Fruit fly (Drosophila melanogaster): Measurements from ENCODE around the gene CG4393.

The CG4393 gene

dm6 chr3R:23395720-23396119 lies 11.1 kb upstream of the CG4393 start (continued):
- TF ChIP-seq Smox (GFP tag; optimal IDR thresholded peaks at IDR 0.05) (no peak), CG11294 (GFP tag; IDR thresholded peaks at IDR 0.05) (peak; percentile 23), svp (GFP tag) (peak; percentile 60), Eip78C (GFP tag) (peak; percentile 82), CG15336 (GFP tag; IDR thresholded peaks at IDR 0.05) (peak; percentile 87), CG6854 (GFP tag; optimal IDR thresholded peaks at IDR 0.05) (no peak), Hr4 (GFP tag; optimal IDR thresholded peaks at IDR 0.05) (peak; percentile 82), vri (GFP tag; optimal IDR thresholded peaks at IDR 0.05) (no peak), eg (GFP tag; IDR thresholded peaks at IDR 0.05) (peak; percentile 80), Eip75B (GFP tag; optimal IDR thresholded peaks at IDR 0.05) (no peak), CG6276 (GFP tag; optimal IDR thresholded peaks at IDR 0.05) (peak; percentile 72), CG9139 (GFP tag; optimal IDR thresholded peaks at IDR 0.05) (no peak), Ets21C (GFP tag; optimal IDR thresholded peaks at IDR 0.05) (no peak), cyc (GFP tag; optimal IDR thresholded peaks at IDR 0.05) (no peak), net (GFP tag; optimal IDR thresholded peaks at IDR 0.05) (peak; percentile 40), Gug (GFP tag; IDR thresholded peaks at IDR 0.05) (peak; percentile 52; the same call in 1 of the 2 replicates), Sox102F (GFP tag; optimal IDR thresholded peaks at IDR 0.05) (no peak), CG3032 (tag; optimal IDR thresholded peaks at IDR 0.05) (no peak), CG8319 (GFP tag; optimal IDR thresholded peaks at IDR 0.05) (no peak)

- TF ChIP-seq CG8119 (GFP tag; IDR thresholded peaks at IDR 0.05) (peak; percentile 62; the same call in 2 of the 3 replicates), Hr4 (GFP tag; optimal IDR thresholded peaks at IDR 0.05) (peak; percentile 73), CG32006 (GFP tag; optimal IDR thresholded peaks at IDR 0.05) (peak; percentile 67), CG6276 (GFP tag; optimal IDR thresholded peaks at IDR 0.05) (peak; percentile 49), CG15336 (GFP tag; IDR thresholded peaks at IDR 0.05) (peak; percentile 68), Eip78C (GFP tag) (peak; percentile 55), eg (GFP tag; IDR thresholded peaks at IDR 0.05) (peak; percentile 48; the same call in 1 of the 3 replicates), net (GFP tag; optimal IDR thresholded peaks at IDR 0.05) (no peak), CG10631 (GFP tag; optimal IDR thresholded peaks at IDR 0.05) (no peak), CG4318 (GFP tag; optimal IDR thresholded peaks at IDR 0.05) (peak; percentile 8)
Measured at dm6 chr3R:23393507-23393906, 8.9 kb upstream of the CG4393 start.

DNA sequence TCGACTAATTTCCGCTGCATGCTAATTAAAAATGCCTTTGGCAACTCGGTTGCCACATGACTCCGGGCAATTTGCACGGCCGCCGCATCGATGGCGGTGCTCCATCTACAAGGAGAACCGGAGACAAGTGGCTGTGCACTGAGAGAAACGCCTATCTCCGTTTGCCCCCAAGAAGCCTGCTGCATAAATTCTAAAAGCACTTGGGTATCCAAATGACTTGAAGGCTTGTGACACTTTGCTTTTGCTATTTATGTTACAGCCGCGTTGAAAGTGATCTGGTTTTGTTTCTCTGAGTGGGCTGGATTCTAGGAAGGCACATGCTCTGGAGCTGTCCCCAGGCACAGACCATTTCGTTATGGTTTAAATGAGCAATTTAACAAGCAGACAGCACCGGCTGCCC lies 7.7 kb upstream of the CG4393 start:
- peak; percentile 60 for TF ChIP-seq CG32006 (GFP tag; optimal IDR thresholded peaks at IDR 0.05)
- peak; percentile 32 for TF ChIP-seq Sox14 (GFP tag; optimal IDR thresholded peaks at IDR 0.05)
- no peak for TF ChIP-seq CG6808 (GFP tag; optimal IDR thresholded peaks at IDR 0.05)
- no peak for TF ChIP-seq Hr38 (GFP tag; optimal IDR thresholded peaks at IDR 0.05)
- peak; percentile 75 for TF ChIP-seq CG6163 (GFP tag; IDR thresholded peaks at IDR 0.05)
- 0 out of 3 replicates have a peak, but pooled peaks have one; percentile 41 for TF ChIP-seq CG8119 (GFP tag; IDR thresholded peaks at IDR 0.05)
- peak; percentile 41 for TF ChIP-seq acj6 (GFP tag; optimal IDR thresholded peaks at IDR 0.05)
- TF ChIP-seq Ets96B (tag; optimal IDR thresholded peaks at IDR 0.05) = peak; percentile 12
- no peak for TF ChIP-seq fkh (GFP tag; optimal IDR thresholded peaks at IDR 0.05)
- peak; percentile 39; the same call in 1 of the 2 replicates for TF ChIP-seq CG15336 (GFP tag; IDR thresholded peaks at IDR 0.05)
- no peak for TF ChIP-seq vri (GFP tag; optimal IDR thresholded peaks at IDR 0.05)
- TF ChIP-seq Smox (GFP tag; optimal IDR thresholded peaks at IDR 0.05) = no peak
- TF ChIP-seq Hr4 (GFP tag; optimal IDR thresholded peaks at IDR 0.05) = no peak
- TF ChIP-seq Lpt (GFP tag; optimal IDR thresholded peaks at IDR 0.05) = peak; percentile 39
- no peak for TF ChIP-seq dsx (GFP tag; optimal IDR thresholded peaks at IDR 0.05; ENCODE audit: poor library complexity, severe bottlenecking)
- no peak for TF ChIP-seq CG11902 (GFP tag; optimal IDR thresholded peaks at IDR 0.05)
- TF ChIP-seq CG3919 (GFP tag; optimal IDR thresholded peaks at IDR 0.05) = peak; percentile 62
- no peak for TF ChIP-seq topi (GFP tag; optimal IDR thresholded peaks at IDR 0.05)
- no peak for TF ChIP-seq Eip93F (GFP tag; optimal IDR thresholded peaks at IDR 0.05)
- TF ChIP-seq CG31627 (GFP tag; optimal IDR thresholded peaks at IDR 0.05) = no peak
- TF ChIP-seq esn (GFP tag; optimal IDR thresholded peaks at IDR 0.05) = no peak
- TF ChIP-seq CG1621 (tag; optimal IDR thresholded peaks at IDR 0.05) = peak; percentile 9
- TF ChIP-seq CG11294 (GFP tag; IDR thresholded peaks at IDR 0.05) = 0 out of 2 replicates have a peak, but pooled peaks have one; percentile 23
- peak; percentile 23 for TF ChIP-seq Eip75B (GFP tag; optimal IDR thresholded peaks at IDR 0.05)
- TF ChIP-seq svp (GFP tag) = no peak
- TF ChIP-seq OdsH (GFP tag; optimal IDR thresholded peaks at IDR 0.05) = peak; percentile 18
- TF ChIP-seq fd85E (GFP tag; optimal IDR thresholded peaks at IDR 0.05) = no peak
- TF ChIP-seq CG3032 (tag; optimal IDR thresholded peaks at IDR 0.05) = peak; percentile 10
- TF ChIP-seq CG4318 (GFP tag; optimal IDR thresholded peaks at IDR 0.05) = peak; percentile 20
- TF ChIP-seq CG10669 (GFP tag; optimal IDR thresholded peaks at IDR 0.05) = peak; percentile 18
- peak; percentile 19 for TF ChIP-seq pdm3 (GFP tag; optimal IDR thresholded peaks at IDR 0.05)
- TF ChIP-seq fd59A (GFP tag; optimal IDR thresholded peaks at IDR 0.05) = no peak
- no peak for TF ChIP-seq CG8319 (GFP tag; optimal IDR thresholded peaks at IDR 0.05)
- TF ChIP-seq spab (GFP tag; optimal IDR thresholded peaks at IDR 0.05) = no peak
- TF ChIP-seq CG6854 (GFP tag; optimal IDR thresholded peaks at IDR 0.05) = no peak
- TF ChIP-seq CG34406 (GFP tag; optimal IDR thresholded peaks at IDR 0.05) = no peak

Measured in whole organism, prepupa.